Fruit fly (Drosophila melanogaster): ENCODE data around the gene sip2.

The sip2 gene

dm6 chr2L:6964022-6964434 is at the start of gene sip2, which contains the start of gene Coprox:
sip2 (minus strand) TSS chr2L:6964074.
Coprox (plus strand) TSS chr2L:6964421.
- TF ChIP-seq CG16815 (GFP tag; optimal IDR thresholded peaks at IDR 0.05), result peak; percentile 26
- TF ChIP-seq sr (GFP tag; IDR thresholded peaks at IDR 0.05), result no peak
- peak; percentile 49 for TF ChIP-seq Med (GFP tag)
- no peak for TF ChIP-seq CG4404 (GFP tag; IDR thresholded peaks at IDR 0.05)
- TF ChIP-seq CG30020 (tag; optimal IDR thresholded peaks at IDR 0.05), result peak; percentile 93
- no peak for TF ChIP-seq CG3163 (GFP tag; optimal IDR thresholded peaks at IDR 0.05)
- TF ChIP-seq CG1233 (GFP tag; optimal IDR thresholded peaks at IDR 0.05), result no peak
- peak; percentile 68 for TF ChIP-seq CG13775 (GFP tag; optimal IDR thresholded peaks at IDR 0.05)
- peak; percentile 69 for TF ChIP-seq CG9727 (GFP tag; optimal IDR thresholded peaks at IDR 0.05)
- TF ChIP-seq CG13624 (GFP tag; optimal IDR thresholded peaks at IDR 0.05), result no peak
- TF ChIP-seq dmrt99B (tag; optimal IDR thresholded peaks at IDR 0.05), result no peak
- no peak for TF ChIP-seq Dad (GFP tag; optimal IDR thresholded peaks at IDR 0.05)
- peak; percentile 52; the same call in 1 of the 2 replicates for TF ChIP-seq Atf6 (GFP tag; IDR thresholded peaks at IDR 0.05)
- peak; percentile 66 for TF ChIP-seq CG9817 (tag; optimal IDR thresholded peaks at IDR 0.05)
- TF ChIP-seq Deaf1 (tag; optimal IDR thresholded peaks at IDR 0.05), result no peak
- TF ChIP-seq D19A (tag; optimal IDR thresholded peaks at IDR 0.05), result peak; percentile 37
- no peak for TF ChIP-seq wor (GFP tag; IDR thresholded peaks at IDR 0.05)
- peak; percentile 63 for TF ChIP-seq twi (tag; optimal IDR thresholded peaks at IDR 0.05)
- no peak for TF ChIP-seq CG8765 (GFP tag; IDR thresholded peaks at IDR 0.05)
- no peak for TF ChIP-seq bbx (GFP tag; IDR thresholded peaks at IDR 0.05; ENCODE audit: partially characterized antibody)
- TF ChIP-seq Sin3A (optimal IDR thresholded peaks at IDR 0.05), result no peak
- no peak; the same call in 1 of the 2 replicates for TF ChIP-seq NFAT (GFP tag; IDR thresholded peaks at IDR 0.05)
- peak; percentile 6 for TF ChIP-seq CG10462 (GFP tag; optimal IDR thresholded peaks at IDR 0.05)
- TF ChIP-seq CG6683 (GFP tag; optimal IDR thresholded peaks at IDR 0.05), result peak; percentile 36
- no peak for TF ChIP-seq Gug (GFP tag; IDR thresholded peaks at IDR 0.05)
- TF ChIP-seq oc (tag; optimal IDR thresholded peaks at IDR 0.05), result no peak
- TF ChIP-seq CG17361 (GFP tag; IDR thresholded peaks at IDR 0.05), result peak; percentile 89
- no peak for TF ChIP-seq CG8359 (GFP tag; optimal IDR thresholded peaks at IDR 0.05; ENCODE audit: borderline replicate concordance)
- no peak for TF ChIP-seq gt (GFP tag; IDR thresholded peaks at IDR 0.05)
- peak; percentile 64 for TF ChIP-seq slbo (GFP tag; IDR thresholded peaks at IDR 0.05)
- TF ChIP-seq Sry-δ (GFP tag; optimal IDR thresholded peaks at IDR 0.05), result no peak
- TF ChIP-seq p53 (GFP tag; optimal IDR thresholded peaks at IDR 0.05), result no peak
- no peak for TF ChIP-seq CG17186 (GFP tag; optimal IDR thresholded peaks at IDR 0.05)
- TF ChIP-seq CG7987 (GFP tag; optimal IDR thresholded peaks at IDR 0.05), result no peak
- no peak for TF ChIP-seq CG12769 (tag; optimal IDR thresholded peaks at IDR 0.05)
- TF ChIP-seq luna (GFP tag; optimal IDR thresholded peaks at IDR 0.05), result no peak
- no peak for TF ChIP-seq ken (GFP tag; IDR thresholded peaks at IDR 0.05)
- no peak for TF ChIP-seq shn (GFP tag; optimal IDR thresholded peaks at IDR 0.05)
- no peak for TF ChIP-seq HLH4C (GFP tag; IDR thresholded peaks at IDR 0.05; ENCODE audit: partially characterized antibody)
- TF ChIP-seq CG7745 (tag; optimal IDR thresholded peaks at IDR 0.05), result no peak
- no peak for TF ChIP-seq CG8089 (GFP tag; optimal IDR thresholded peaks at IDR 0.05)
- no peak; the same call in 2 of the 3 replicates for TF ChIP-seq B-H1 (GFP tag; IDR thresholded peaks at IDR 0.05)
- TF ChIP-seq CG13296 (GFP tag; optimal IDR thresholded peaks at IDR 0.05), result peak; percentile 71
- no peak for TF ChIP-seq CG11247 (GFP tag; IDR thresholded peaks at IDR 0.05)
- TF ChIP-seq inv (GFP tag; IDR thresholded peaks at IDR 0.05; ENCODE audit: partially characterized antibody), result no peak
- TF ChIP-seq CG30431 (GFP tag; optimal IDR thresholded peaks at IDR 0.05), result no peak
- TF ChIP-seq CG17385 (GFP tag; optimal IDR thresholded peaks at IDR 0.05), result peak; percentile 62
- peak; percentile 2 for TF ChIP-seq cato (GFP tag; optimal IDR thresholded peaks at IDR 0.05; ENCODE audit: borderline replicate concordance)
- no peak for TF ChIP-seq Gsc (GFP tag; IDR thresholded peaks at IDR 0.05)
- no peak for TF ChIP-seq abd-A (tag; optimal IDR thresholded peaks at IDR 0.05)
- peak; percentile 82 for TF ChIP-seq Nf-YC (tag; optimal IDR thresholded peaks at IDR 0.05)
- TF ChIP-seq CG10321 (GFP tag; IDR thresholded peaks at IDR 0.05), result no peak

Data from whole organism, embryonic.